Worm (Caenorhabditis elegans) whole organism, L1 larva: ENCODE measurements around the gene col-74.

Experiments used
- C04F5.9 ChIP-seq: sonication (generic microtip); optimal IDR thresholded peaks from 2 replicates; lab custom pipeline; 2016; ENCODE audit warnings: missing genetic modification characterization, missing compliant biosample characterization
- C16A3.4 ChIP-seq: fragments of 150-350 bp; optimal IDR thresholded peaks from 2 replicates; lab custom pipeline; 2014; ENCODE audit warnings: missing biosample characterization, missing genetic modification characterization
- aha-1 ChIP-seq: fragments of 150-350 bp; optimal IDR thresholded peaks from 2 replicates; lab custom pipeline; 2014; ENCODE audit warnings: missing biosample characterization, missing genetic modification characterization
- aly-2 ChIP-seq: fragments of 150-350 bp; optimal IDR thresholded peaks from 2 replicates; lab custom pipeline; 2014; ENCODE audit warnings: missing biosample characterization, missing genetic modification characterization
- ama-1 ChIP-seq: fragments of 150-350 bp; optimal IDR thresholded peaks from 2 replicates; lab custom pipeline; 2014
- blmp-1 ChIP-seq: fragments of 150-350 bp; optimal IDR thresholded peaks from 2 replicates; lab custom pipeline; 2014; ENCODE audit warnings: missing biosample characterization, missing genetic modification characterization
- ceh-82 ChIP-seq, 3 experiments: fragments of 150-350 bp in 1 of 3; sonication (generic microtip) in 2 of 3; optimal IDR thresholded peaks; 2 replicates each; lab custom pipeline; 2014 to 2017; ENCODE audit warnings: missing biosample characterization in 3 of 3, missing genetic modification characterization in 3 of 3
- ceh-88 ChIP-seq: fragments of 200-800 bp; sonication (Bioruptor generic); IDR thresholded peaks from 2 replicates; pipeline ENCODE4 v1.3.6; 2022; ENCODE audit warnings: missing genetic modification characterization, missing compliant biosample characterization
- ces-1 ChIP-seq: fragments of 150-350 bp; optimal IDR thresholded peaks from 2 replicates; lab custom pipeline; 2014; ENCODE audit warnings: missing biosample characterization, missing genetic modification reagents, missing genetic modification characterization
- dpl-1 ChIP-seq, 3 experiments: fragments of 150-350 bp in 2 of 3; sonication (generic microtip) in 1 of 3; optimal IDR thresholded peaks; 2 replicates each; lab custom pipeline; 2014 to 2017; ENCODE audit warnings: missing biosample characterization in 3 of 3, missing genetic modification characterization in 3 of 3, missing genetic modification reagents in 3 of 3
- egl-27 ChIP-seq, 2 experiments: fragments of 150-350 bp in 1 of 2; sonication (generic microtip); optimal IDR thresholded peaks; 3 replicates each; lab custom pipeline; 2017 to 2018; ENCODE audit warnings: missing biosample characterization in 2 of 2, missing genetic modification characterization in 2 of 2, missing genetic modification reagents in 2 of 2
- elt-2 ChIP-seq: sonication (generic microtip); optimal IDR thresholded peaks from 2 replicates; lab custom pipeline; 2016; ENCODE audit warnings: missing genetic modification characterization, mild to moderate bottlenecking, inconsistent platforms, missing compliant biosample characterization, missing genetic modification reagents
- elt-3 ChIP-seq, 6 experiments: fragments of 150-350 bp in 1 of 6; sonication (generic microtip); optimal IDR thresholded peaks; 2 replicates each; lab custom pipeline; 2017 to 2018; ENCODE audit warnings: missing biosample characterization in 6 of 6, missing genetic modification characterization in 6 of 6, inconsistent platforms in 1 of 6
- ets-5 ChIP-seq: fragments of 200-800 bp; sonication (Bioruptor generic); IDR thresholded peaks from 2 replicates; pipeline ENCODE4 v1.3.6; 2022; ENCODE audit warnings: missing genetic modification characterization, missing compliant biosample characterization
- fkh-10 ChIP-seq: sonication (generic microtip); optimal IDR thresholded peaks from 2 replicates; lab custom pipeline; 2017; ENCODE audit warnings: missing biosample characterization, missing genetic modification reagents, missing genetic modification characterization
- fkh-8 ChIP-seq: sonication (generic microtip); optimal IDR thresholded peaks from 2 replicates; lab custom pipeline; 2016; ENCODE audit warnings: mild to moderate bottlenecking, missing genetic modification characterization, missing compliant biosample characterization
- grh-1 ChIP-seq: fragments of 200-800 bp; sonication (Bioruptor generic); IDR thresholded peaks from 2 replicates; pipeline ENCODE4 v1.3.6; 2022; ENCODE audit warnings: missing genetic modification reagents, missing genetic modification characterization, missing compliant biosample characterization
- hpl-2 ChIP-seq: fragments of 150-350 bp; optimal IDR thresholded peaks from 2 replicates; lab custom pipeline; 2014; ENCODE audit warnings: missing biosample characterization, missing genetic modification reagents, missing genetic modification characterization
- lin-13 ChIP-seq: fragments of 150-350 bp; optimal IDR thresholded peaks from 2 replicates; lab custom pipeline; 2014; ENCODE audit warnings: missing biosample characterization, missing genetic modification reagents, missing genetic modification characterization
- lin-14 ChIP-seq: fragments of 200-800 bp; sonication (Bioruptor generic); optimal IDR thresholded peaks from 2 replicates; lab custom pipeline; 2018; ENCODE audit warnings: mild to moderate bottlenecking, missing genetic modification characterization, moderate library complexity, missing compliant biosample characterization
- lin-35 ChIP-seq, 2 experiments: fragments of 150-350 bp; optimal IDR thresholded peaks; 2 replicates each; lab custom pipeline; 2014; ENCODE audit warnings: missing biosample characterization in 2 of 2, missing genetic modification characterization in 2 of 2, missing genetic modification reagents in 2 of 2
- lir-3 ChIP-seq: sonication (generic microtip); optimal IDR thresholded peaks from 2 replicates; lab custom pipeline; 2016; ENCODE audit warnings: mild to moderate bottlenecking, missing genetic modification characterization, moderate library complexity, missing compliant biosample characterization; ENCODE audit not compliant: poor library complexity
- mdl-1 ChIP-seq, 2 experiments: fragments of 150-350 bp; optimal IDR thresholded peaks; 2 replicates each; lab custom pipeline; 2014 to 2017; ENCODE audit warnings: missing biosample characterization in 2 of 2, missing genetic modification characterization in 2 of 2, inconsistent platforms in 1 of 2
- mep-1 ChIP-seq: fragments of 150-350 bp; optimal IDR thresholded peaks from 2 replicates; lab custom pipeline; 2014; ENCODE audit warnings: missing biosample characterization, missing genetic modification characterization
- nhr-12 ChIP-seq: sonication (generic microtip); optimal IDR thresholded peaks from 2 replicates; lab custom pipeline; 2017; ENCODE audit warnings: missing biosample characterization, missing genetic modification characterization
- nhr-19 ChIP-seq: fragments of 200-800 bp; sonication (Bioruptor generic); conservative IDR thresholded peaks from 2 replicates; pipeline ENCODE4 v1.3.6; 2022; ENCODE audit warnings: missing genetic modification characterization, missing compliant biosample characterization
- nhr-47 ChIP-seq: sonication (generic microtip); optimal IDR thresholded peaks from 2 replicates; lab custom pipeline; 2016; ENCODE audit warnings: mild to moderate bottlenecking, missing genetic modification characterization, moderate library complexity, missing compliant biosample characterization
- nhr-71 ChIP-seq: sonication (generic microtip); optimal IDR thresholded peaks from 2 replicates; lab custom pipeline; 2016; ENCODE audit warnings: mild to moderate bottlenecking, missing genetic modification characterization, moderate library complexity, missing compliant biosample characterization
- nhr-90 ChIP-seq: sonication (generic microtip); optimal IDR thresholded peaks from 2 replicates; lab custom pipeline; 2016; ENCODE audit warnings: mild to moderate bottlenecking, missing genetic modification characterization, missing compliant biosample characterization; ENCODE audit not compliant: poor library complexity
- pax-3 ChIP-seq: fragments of 200-800 bp; sonication (Bioruptor generic); optimal IDR thresholded peaks from 2 replicates; lab custom pipeline; 2018; ENCODE audit warnings: mild to moderate bottlenecking, missing genetic modification characterization, moderate library complexity, missing compliant biosample characterization
- snu-23 ChIP-seq: sonication (generic microtip); optimal IDR thresholded peaks from 2 replicates; lab custom pipeline; 2016; ENCODE audit warnings: missing genetic modification characterization, missing compliant biosample characterization
- sptf-1 ChIP-seq: fragments of 150-350 bp; optimal IDR thresholded peaks from 2 replicates; lab custom pipeline; 2014; ENCODE audit warnings: missing biosample characterization, missing genetic modification characterization
- tbx-2 ChIP-seq: sonication (generic microtip); optimal IDR thresholded peaks from 2 replicates; lab custom pipeline; 2016; ENCODE audit warnings: missing genetic modification characterization, missing compliant biosample characterization
- unc-86 ChIP-seq: sonication (generic microtip); optimal IDR thresholded peaks from 2 replicates; lab custom pipeline; 2016; ENCODE audit warnings: missing genetic modification characterization, missing compliant biosample characterization
- unc-98 ChIP-seq: fragments of 200-800 bp; sonication (Bioruptor generic); IDR thresholded peaks from 2 replicates; pipeline ENCODE4 v1.3.6; 2022; ENCODE audit warnings: missing genetic modification characterization, missing compliant biosample characterization
- vab-15 ChIP-seq: sonication (generic microtip); optimal IDR thresholded peaks from 2 replicates; lab custom pipeline; 2017; ENCODE audit warnings: missing genotype, mild to moderate bottlenecking, missing genetic modification characterization, missing compliant biosample characterization
- zag-1 ChIP-seq: fragments of 150-350 bp; optimal IDR thresholded peaks from 2 replicates; lab custom pipeline; 2014; ENCODE audit warnings: missing biosample characterization, missing genetic modification characterization
- zip-4 ChIP-seq: fragments of 200-800 bp; sonication (Bioruptor generic); optimal IDR thresholded peaks from 2 replicates; lab custom pipeline; 2018; ENCODE audit warnings: mild to moderate bottlenecking, missing genetic modification characterization, moderate library complexity, missing compliant biosample characterization

col-74 gene

ce11 chrII:5820282-5820762, 9.9 kb upstream of the col-74 start, which contains the start of gene ehs-1:
TSS of gene ehs-1 (plus strand) at chrII:5820712.
- TF ChIP-seq fkh-10 (GFP tag; lab: Kevin White, UChicago) (peak; percentile 29), pax-3 (tag; lab: Kevin White, UChicago) (no peak), ceh-82 (tag; optimal IDR thresholded peaks at IDR 0.05; lab: Kevin White, UChicago) (peak in 2 of 3 experiments; percentile 21 to 49), mep-1 (no peak), lin-14 (peak; percentile 71), ces-1 (GFP tag; lab: Kevin White, UChicago) (no peak)

- no peak for TF ChIP-seq ets-5 (GFP tag; lab: Robert Waterston, UW)
- TF ChIP-seq blmp-1 (tag; lab: Kevin White, UChicago) = peak; percentile 74
- peak; percentile 30; the same call in 1 of the 2 replicates for TF ChIP-seq grh-1
- peak; percentile 51 for TF ChIP-seq lin-14
- peak in 1 of 6 experiments; percentile 36 for TF ChIP-seq elt-3 (tag; optimal IDR thresholded peaks at IDR 0.05; lab: Kevin White, UChicago)
- TF ChIP-seq C04F5.9 (tag; lab: Kevin White, UChicago) = no peak
- no peak for TF ChIP-seq unc-86 (tag; lab: Kevin White, UChicago)
- TF ChIP-seq zip-4 = no peak
- no peak for TF ChIP-seq ceh-82 (tag; optimal IDR thresholded peaks at IDR 0.05; lab: Kevin White, UChicago)
- no peak for TF ChIP-seq aly-2 (tag; lab: Kevin White, UChicago)
These were observed 2.8 kb upstream of the col-74 start, which contains the start of gene tbc-2 for ce11 chrII:5827364-5827763. TSS of gene tbc-2 (minus strand) at chrII:5827443.

ce11 chrII:5828486-5828885, 1.7 kb upstream of the col-74 start, which contains the start of gene ZK1248.11:
TSS of gene ZK1248.11 (minus strand) at chrII:5828586.
- no peak for TF ChIP-seq zag-1
- no peak for TF ChIP-seq fkh-8 (tag; lab: Kevin White, UChicago)
- TF ChIP-seq nhr-71 (tag; lab: Kevin White, UChicago) = no peak
- no peak for TF ChIP-seq C04F5.9 (tag; lab: Kevin White, UChicago)
- TF ChIP-seq mdl-1 (tag; optimal IDR thresholded peaks at IDR 0.05; lab: Kevin White, UChicago) = no peak
- TF ChIP-seq pax-3 (tag; lab: Kevin White, UChicago) = no peak
- TF ChIP-seq nhr-12 (tag; lab: Kevin White, UChicago) = no peak
- TF ChIP-seq ceh-82 (tag; optimal IDR thresholded peaks at IDR 0.05; lab: Kevin White, UChicago) = no peak
- TF ChIP-seq hpl-2 (GFP tag; lab: Kevin White, UChicago) = no peak
- no peak for TF ChIP-seq aha-1 (tag; lab: Kevin White, UChicago)
- no peak for TF ChIP-seq nhr-90 (tag; lab: Kevin White, UChicago)
- no peak for TF ChIP-seq nhr-19 (GFP tag; lab: Robert Waterston, UW)
- no peak for TF ChIP-seq lir-3 (tag; lab: Kevin White, UChicago)
- TF ChIP-seq ets-5 (GFP tag; lab: Robert Waterston, UW) = no peak
- TF ChIP-seq C16A3.4 (tag; lab: Kevin White, UChicago) = no peak
- TF ChIP-seq snu-23 = no peak
- TF ChIP-seq ama-1 (lab: Kevin White, UChicago) = no peak
- no peak for TF ChIP-seq ceh-88 (GFP tag; lab: Robert Waterston, UW)
- no peak for TF ChIP-seq lin-13 (GFP tag; lab: Kevin White, UChicago)

- TF ChIP-seq fkh-10 (GFP tag; lab: Kevin White, UChicago) = no peak
- TF ChIP-seq egl-27 (tag; optimal IDR thresholded peaks at IDR 0.05; lab: Kevin White, UChicago) = no peak
- no peak for TF ChIP-seq lin-35 (GFP tag; optimal IDR thresholded peaks at IDR 0.05; lab: Kevin White, UChicago)
- no peak for TF ChIP-seq dpl-1 (GFP tag; optimal IDR thresholded peaks at IDR 0.05; lab: Kevin White, UChicago)
- TF ChIP-seq nhr-12 (tag; lab: Kevin White, UChicago) = no peak
- no peak for TF ChIP-seq unc-98
- no peak for TF ChIP-seq sptf-1 (tag; lab: Kevin White, UChicago)
- TF ChIP-seq tbx-2 (tag; lab: Kevin White, UChicago) = no peak
- no peak for TF ChIP-seq nhr-47 (tag; lab: Kevin White, UChicago)
- TF ChIP-seq vab-15 (tag; lab: Kevin White, UChicago) = no peak
- TF ChIP-seq elt-2 (tag; lab: Kevin White, UChicago) = no peak
- TF ChIP-seq C16A3.4 (tag; lab: Kevin White, UChicago) = no peak
- TF ChIP-seq hpl-2 (GFP tag; lab: Kevin White, UChicago) = no peak
- TF ChIP-seq zip-4 = no peak
- no peak for TF ChIP-seq ceh-82 (tag; optimal IDR thresholded peaks at IDR 0.05; lab: Kevin White, UChicago)
These were observed 1.2 kb downstream of the col-74 start for ce11 chrII:5831373-5831772.
